Worm (Caenorhabditis elegans): ENCODE results near the gene pfd-4.
A peak's percentile ranks its signal among the peaks of the same experiment; 100 is the strongest.

The pfd-4 gene

DNA sequence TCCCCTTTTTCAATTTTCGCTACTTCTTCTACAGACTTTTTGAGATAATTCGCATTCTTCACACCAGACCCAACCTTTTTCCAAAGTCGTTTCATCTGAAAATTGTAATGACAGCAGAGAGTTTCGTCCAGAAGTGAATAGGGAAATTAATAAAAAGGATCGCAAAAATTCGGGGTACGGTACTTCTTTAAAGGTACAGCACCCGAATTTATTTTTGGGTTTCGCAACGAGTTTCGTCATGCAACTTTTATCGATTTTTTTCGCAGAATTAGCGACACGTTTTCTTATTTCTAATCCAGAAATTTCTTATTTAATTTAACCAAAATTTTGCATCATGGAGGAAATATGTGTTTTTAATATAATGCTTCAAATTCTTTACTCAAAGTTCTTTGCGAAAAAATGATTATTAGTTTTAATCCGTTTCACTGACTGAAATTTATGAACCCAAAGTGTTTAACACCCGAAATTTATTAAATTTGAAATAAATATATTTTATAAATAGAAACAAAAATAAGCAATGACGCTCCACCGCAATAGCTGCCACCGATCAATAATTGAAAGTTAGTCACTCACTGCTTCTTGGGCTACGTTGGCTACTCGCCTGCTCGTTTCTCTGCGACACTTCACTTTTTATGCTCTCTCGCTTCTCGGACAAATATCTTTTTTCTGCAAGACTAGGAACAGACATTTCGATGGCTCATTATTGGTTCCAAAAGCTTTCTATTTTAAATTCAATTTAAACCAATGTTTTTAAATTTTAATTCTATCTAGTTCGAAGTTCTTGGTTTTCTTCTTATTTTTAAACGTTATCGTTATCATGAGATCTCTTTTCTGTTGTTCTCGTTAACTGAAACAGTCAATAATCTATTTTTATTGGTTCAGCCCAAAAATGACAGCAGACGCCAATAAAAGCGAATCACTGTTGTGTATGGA lies 16.6 kb upstream of the pfd-4 start, which contains the start of the genes B0035.15 and dnj-1:
Gene B0035.15, minus strand, starts transcription at position 99 of the 933 bp plus-strand sequence.
Gene dnj-1, plus strand, starts transcription at position 883 of the 933 bp plus-strand sequence.
- TF ChIP-seq sma-9 (GFP tag; optimal IDR thresholded peaks at IDR 0.05) = no peak
- no peak for TF ChIP-seq sma-9 (tag; optimal IDR thresholded peaks at IDR 0.05)
- TF ChIP-seq egl-27 (tag; optimal IDR thresholded peaks at IDR 0.05) = no peak
- TF ChIP-seq elt-1 (tag; optimal IDR thresholded peaks at IDR 0.05) = no peak
- TF ChIP-seq F13H6.1 (tag; optimal IDR thresholded peaks at IDR 0.05) = peak; percentile 19
- TF ChIP-seq R02D3.7 (tag; optimal IDR thresholded peaks at IDR 0.05) = no peak
- peak; percentile 80 for TF ChIP-seq unc-55 (GFP tag; optimal IDR thresholded peaks at IDR 0.05)
- TF ChIP-seq nhr-129 (tag; optimal IDR thresholded peaks at IDR 0.05) = peak; percentile 8
- no peak for TF ChIP-seq alr-1 (tag; optimal IDR thresholded peaks at IDR 0.05)
- no peak for TF ChIP-seq mdl-1 (tag; optimal IDR thresholded peaks at IDR 0.05)
- TF ChIP-seq crh-2 (tag; optimal IDR thresholded peaks at IDR 0.05) = peak; percentile 43
- peak; percentile 36 for TF ChIP-seq gmeb-1 (tag; optimal IDR thresholded peaks at IDR 0.05)
- peak in 1 of 2 experiments; percentile 52 for TF ChIP-seq lsy-2 (tag; optimal IDR thresholded peaks at IDR 0.05)
- no peak for TF ChIP-seq nhr-11 (tag; optimal IDR thresholded peaks at IDR 0.05)
- TF ChIP-seq fos-1 (tag; optimal IDR thresholded peaks at IDR 0.05) = peak; percentile 67
- no peak for TF ChIP-seq mab-5 (tag; optimal IDR thresholded peaks at IDR 0.05)
- peak; percentile 51 for TF ChIP-seq blmp-1 (tag; optimal IDR thresholded peaks at IDR 0.05; ENCODE audit: insufficient read depth)
- peak; percentile 78 for TF ChIP-seq C34F6.9 (tag; optimal IDR thresholded peaks at IDR 0.05)

DNA sequence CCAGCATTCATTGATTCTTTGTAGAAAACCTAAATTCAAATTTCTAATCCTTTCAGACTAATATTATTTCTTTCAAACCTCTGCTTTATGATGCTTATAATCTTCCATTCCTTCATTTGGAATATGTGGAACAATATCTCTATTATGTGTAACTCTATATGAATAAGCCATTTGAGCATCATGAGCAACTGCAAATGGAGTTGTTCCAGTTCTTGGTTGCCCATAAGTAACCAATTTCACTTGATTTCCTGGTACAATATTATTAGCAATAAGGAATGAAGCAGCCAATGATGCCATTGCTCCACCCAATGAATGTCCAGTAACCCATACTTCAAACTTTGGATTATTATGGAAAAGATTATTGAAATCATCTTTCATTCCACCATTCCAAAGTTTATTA lies 10.0 kb upstream of the pfd-4 start:
- TF ChIP-seq crh-2 (tag; optimal IDR thresholded peaks at IDR 0.05) = no peak
- TF ChIP-seq mab-5 (tag; optimal IDR thresholded peaks at IDR 0.05) = no peak
- TF ChIP-seq nhr-21 (tag; optimal IDR thresholded peaks at IDR 0.05) = no peak
- no peak for TF ChIP-seq mbf-1 (tag; optimal IDR thresholded peaks at IDR 0.05)
- TF ChIP-seq snpc-4 (tag; optimal IDR thresholded peaks at IDR 0.05) = no peak
- TF ChIP-seq ztf-1 (GFP tag; conservative IDR thresholded peaks at IDR 0.05) = no peak
- TF ChIP-seq ztf-11 (tag; optimal IDR thresholded peaks at IDR 0.05) = no peak
- TF ChIP-seq fos-1 (tag; optimal IDR thresholded peaks at IDR 0.05) = no peak
- TF ChIP-seq sma-3 (GFP tag; optimal IDR thresholded peaks at IDR 0.05) = no peak
- no peak for TF ChIP-seq peb-1 (tag; optimal IDR thresholded peaks at IDR 0.05)
- TF ChIP-seq ama-1 (optimal IDR thresholded peaks at IDR 0.05) = no peak
- no peak for TF ChIP-seq Y55F3AM.14 (GFP tag; optimal IDR thresholded peaks at IDR 0.05)
- TF ChIP-seq lin-11 (tag; optimal IDR thresholded peaks at IDR 0.05) = no peak

ce11 chrIV:11306548-11306947 lies 8.5 kb upstream of the pfd-4 start, which contains the start of gene B0035.13:
Gene B0035.13, minus strand, starts transcription at chrIV:11306720.
- TF ChIP-seq unc-62 (GFP tag; optimal IDR thresholded peaks at IDR 0.05) (no peak), C34F6.9 (tag; optimal IDR thresholded peaks at IDR 0.05) (no peak), ztf-1 (GFP tag; conservative IDR thresholded peaks at IDR 0.05) (no peak), gmeb-1 (tag; optimal IDR thresholded peaks at IDR 0.05) (no peak), fos-1 (tag; optimal IDR thresholded peaks at IDR 0.05) (peak; percentile 10)

DNA sequence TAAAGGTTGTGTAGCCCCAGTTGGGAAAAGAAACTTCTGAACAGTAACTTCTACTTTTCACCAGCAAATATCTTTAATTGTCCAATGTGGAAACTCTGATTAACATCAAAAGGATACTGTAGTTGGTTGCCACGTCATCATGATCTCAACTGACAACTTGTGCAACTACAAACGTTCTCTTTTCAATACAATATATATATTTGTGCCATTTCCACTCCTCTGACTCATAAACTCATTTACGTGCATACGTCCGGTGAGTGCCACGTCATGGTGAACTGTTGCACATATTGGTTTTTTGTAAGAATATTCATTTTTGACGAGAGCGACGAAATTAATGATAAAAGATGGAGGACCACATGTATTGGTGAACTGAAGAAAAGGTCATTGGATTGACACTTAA lies 7.2 kb upstream of the pfd-4 start:
- TF ChIP-seq nhr-23 (tag; optimal IDR thresholded peaks at IDR 0.05) (no peak), aly-2 (tag; optimal IDR thresholded peaks at IDR 0.05) (no peak), elt-1 (tag; optimal IDR thresholded peaks at IDR 0.05) (no peak), unc-62 (GFP tag; optimal IDR thresholded peaks at IDR 0.05) (no peak), skn-1 (tag; optimal IDR thresholded peaks at IDR 0.05) (no peak), mbf-1 (tag; optimal IDR thresholded peaks at IDR 0.05) (no peak), nhr-12 (tag; optimal IDR thresholded peaks at IDR 0.05) (no peak), fos-1 (tag; optimal IDR thresholded peaks at IDR 0.05) (no peak), mab-5 (tag; optimal IDR thresholded peaks at IDR 0.05) (no peak), alr-1 (tag; optimal IDR thresholded peaks at IDR 0.05) (no peak), nhr-237 (tag; optimal IDR thresholded peaks at IDR 0.05) (no peak), nhr-77 (tag; optimal IDR thresholded peaks at IDR 0.05) (no peak), zag-1 (tag; optimal IDR thresholded peaks at IDR 0.05) (no peak), lin-39 (tag; optimal IDR thresholded peaks at IDR 0.05) (no peak), ceh-16 (tag; optimal IDR thresholded peaks at IDR 0.05) (no peak), unc-39 (tag; optimal IDR thresholded peaks at IDR 0.05) (no peak)

Measured in whole organism, L2 larva.